Worm (Caenorhabditis elegans) whole organism, mixed stage, embryonic: ENCODE data around the gene Y57G11B.2.

ENCODE experiments used
- blmp-1 ChIP-seq: fragments of 150-350 bp; optimal IDR thresholded peaks from 2 replicates; lab custom pipeline; 2014; ENCODE audit warnings: missing biosample characterization, missing genetic modification characterization
- drap-1 ChIP-seq: fragments of 200-800 bp; sonication (Bioruptor generic); optimal IDR thresholded peaks from 3 replicates; lab custom pipeline; 2018; ENCODE audit warnings: mild to moderate bottlenecking, missing genetic modification characterization, missing compliant biosample characterization
- elt-3 ChIP-seq: fragments of 150-350 bp; optimal IDR thresholded peaks from 2 replicates; lab custom pipeline; 2014; ENCODE audit warnings: missing biosample characterization, missing genetic modification characterization
- lin-13 ChIP-seq: fragments of 150-350 bp; optimal IDR thresholded peaks from 2 replicates; lab custom pipeline; 2014; ENCODE audit warnings: missing biosample characterization, missing genetic modification characterization
- lsy-2 ChIP-seq: fragments of 150-350 bp; optimal IDR thresholded peaks from 2 replicates; lab custom pipeline; 2014; ENCODE audit warnings: missing biosample characterization, missing genetic modification characterization
- mep-1 ChIP-seq: fragments of 150-350 bp; optimal IDR thresholded peaks from 2 replicates; lab custom pipeline; 2017; ENCODE audit warnings: missing biosample characterization, missing genetic modification reagents, missing genetic modification characterization, inconsistent platforms
- nhr-12 ChIP-seq: fragments of 150-350 bp; optimal IDR thresholded peaks from 2 replicates; lab custom pipeline; 2014; ENCODE audit warnings: missing biosample characterization, missing genetic modification characterization
- nhr-237 ChIP-seq: fragments of 150-350 bp; optimal IDR thresholded peaks from 2 replicates; lab custom pipeline; 2014; ENCODE audit warnings: missing biosample characterization, missing genetic modification characterization
- nhr-28 ChIP-seq: fragments of 150-350 bp; optimal IDR thresholded peaks from 2 replicates; lab custom pipeline; 2014; ENCODE audit warnings: missing biosample characterization, missing genetic modification characterization
- nhr-76 ChIP-seq: sonication (generic microtip); optimal IDR thresholded peaks from 2 replicates; lab custom pipeline; 2017; ENCODE audit warnings: missing biosample characterization, missing genetic modification characterization
- pha-4 ChIP-seq: fragments of 150-350 bp; optimal IDR thresholded peaks from 2 replicates; lab custom pipeline; 2018; ENCODE audit warnings: missing biosample characterization, missing genetic modification reagents, missing genetic modification characterization
- unc-62 ChIP-seq: fragments of 150-350 bp; optimal IDR thresholded peaks from 2 replicates; lab custom pipeline; 2014; ENCODE audit warnings: missing biosample characterization, missing genetic modification reagents, missing genetic modification characterization
- ztf-11 ChIP-seq: fragments of 150-350 bp; optimal IDR thresholded peaks from 2 replicates; lab custom pipeline; 2014; ENCODE audit warnings: missing biosample characterization, missing genetic modification characterization

- TF ChIP-seq elt-3 (tag; lab: Kevin White, UChicago) (no peak), nhr-12 (tag; lab: Kevin White, UChicago) (no peak), unc-62 (GFP tag; lab: Kevin White, UChicago) (no peak), pha-4 (tag; lab: Kevin White, UChicago) (no peak), nhr-237 (no peak), nhr-28 (tag; lab: Kevin White, UChicago) (no peak), blmp-1 (tag; lab: Kevin White, UChicago) (no peak), nhr-76 (tag; lab: Kevin White, UChicago) (no peak), mep-1 (tag; lab: Kevin White, UChicago) (no peak), ztf-11 (tag; lab: Kevin White, UChicago) (no peak), drap-1 (GFP tag; lab: Kevin White, UChicago) (no peak), lsy-2 (tag; lab: Kevin White, UChicago) (no peak), lin-13 (no peak)
Observed at ce11 chrIV:14571626-14572025, 6.5 kb downstream of the Y57G11B.2 start.
